Worm (Caenorhabditis elegans): ENCODE data around the gene Y14H12B.1.

Gene Y14H12B.1

ce11 chrII:3955938-3956337 lies 21.7 kb downstream of the Y14H12B.1 start:
- no peak for TF ChIP-seq madf-3 (GFP tag; IDR thresholded peaks at IDR 0.05)

ce11 chrII:3956744-3957143 lies 22.5 kb downstream of the Y14H12B.1 start:
- TF ChIP-seq somi-1 (GFP tag; optimal IDR thresholded peaks at IDR 0.05) (peak; percentile 51), F57C9.4 (tag; optimal IDR thresholded peaks at IDR 0.05) (no peak), hsf-1 (GFP tag; IDR thresholded peaks at IDR 0.05) (no peak)

DNA sequence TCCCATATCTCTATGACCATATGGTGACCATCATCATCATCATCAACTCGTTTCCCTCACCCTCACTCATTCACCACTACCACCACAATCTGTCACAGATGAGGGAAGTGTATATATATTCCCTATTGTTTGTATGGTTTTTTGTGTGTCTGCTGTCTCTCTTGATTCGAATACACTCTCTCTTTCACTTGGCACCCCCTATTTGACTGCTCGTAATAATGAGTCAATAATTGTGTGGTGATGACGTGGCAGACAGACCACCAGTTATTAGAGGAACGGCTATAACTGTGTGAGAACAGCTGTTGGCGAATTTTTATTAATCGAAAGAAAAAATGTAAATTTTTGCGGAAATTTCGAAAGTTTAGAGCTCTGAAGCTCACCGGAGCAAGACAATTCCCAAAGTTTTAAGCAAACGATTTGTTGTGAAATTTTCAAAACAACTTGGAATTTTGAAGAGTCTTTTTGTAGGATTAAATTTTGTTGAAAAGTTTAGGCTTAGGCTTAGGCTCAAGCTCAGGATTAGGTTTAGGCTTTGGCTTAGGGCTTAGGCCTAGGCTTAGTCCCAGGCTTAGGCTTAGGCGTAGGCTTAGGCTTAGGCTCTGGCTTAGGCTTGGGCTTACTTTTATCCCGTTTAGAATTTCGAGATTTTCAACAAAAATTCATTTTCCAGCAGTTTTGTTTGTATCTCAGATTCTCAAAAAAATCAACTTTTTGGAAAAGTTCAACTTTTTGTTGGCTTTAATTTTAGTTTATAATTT lies 23.4 kb downstream of the Y14H12B.1 start:
- TF ChIP-seq ztf-25 (GFP tag; IDR thresholded peaks at IDR 0.05), result no peak
- no peak for TF ChIP-seq B0035.1 (tag; optimal IDR thresholded peaks at IDR 0.05)
- TF ChIP-seq sptf-2 (GFP tag; optimal IDR thresholded peaks at IDR 0.05), result no peak
- no peak for TF ChIP-seq Y56A3A.18 (GFP tag; IDR thresholded peaks at IDR 0.05)
- no peak for TF ChIP-seq F55B11.4 (tag; optimal IDR thresholded peaks at IDR 0.05; ENCODE audit: borderline replicate concordance, insufficient read depth)
- TF ChIP-seq F57C9.4 (tag; optimal IDR thresholded peaks at IDR 0.05), result no peak
- no peak for TF ChIP-seq mcd-1 (GFP tag; IDR thresholded peaks at IDR 0.05)
- 0 out of 2 replicates have a peak, but pooled peaks have one; percentile 17 for TF ChIP-seq nfyb-1 (GFP tag; IDR thresholded peaks at IDR 0.05)
- no peak for TF ChIP-seq T07F8.4 (tag; optimal IDR thresholded peaks at IDR 0.05)
- TF ChIP-seq snpc-3.4 (tag; optimal IDR thresholded peaks at IDR 0.05), result no peak
- TF ChIP-seq Y67H2A.10 (GFP tag; conservative IDR thresholded peaks at IDR 0.05), result no peak
- TF ChIP-seq ztf-6 (GFP tag; IDR thresholded peaks at IDR 0.05), result no peak
- no peak for TF ChIP-seq F49E8.2 (tag; optimal IDR thresholded peaks at IDR 0.05; ENCODE audit: insufficient read depth)
- TF ChIP-seq sea-2 (GFP tag; IDR thresholded peaks at IDR 0.05), result peak; percentile 52; the same call in 1 of the 2 replicates

DNA sequence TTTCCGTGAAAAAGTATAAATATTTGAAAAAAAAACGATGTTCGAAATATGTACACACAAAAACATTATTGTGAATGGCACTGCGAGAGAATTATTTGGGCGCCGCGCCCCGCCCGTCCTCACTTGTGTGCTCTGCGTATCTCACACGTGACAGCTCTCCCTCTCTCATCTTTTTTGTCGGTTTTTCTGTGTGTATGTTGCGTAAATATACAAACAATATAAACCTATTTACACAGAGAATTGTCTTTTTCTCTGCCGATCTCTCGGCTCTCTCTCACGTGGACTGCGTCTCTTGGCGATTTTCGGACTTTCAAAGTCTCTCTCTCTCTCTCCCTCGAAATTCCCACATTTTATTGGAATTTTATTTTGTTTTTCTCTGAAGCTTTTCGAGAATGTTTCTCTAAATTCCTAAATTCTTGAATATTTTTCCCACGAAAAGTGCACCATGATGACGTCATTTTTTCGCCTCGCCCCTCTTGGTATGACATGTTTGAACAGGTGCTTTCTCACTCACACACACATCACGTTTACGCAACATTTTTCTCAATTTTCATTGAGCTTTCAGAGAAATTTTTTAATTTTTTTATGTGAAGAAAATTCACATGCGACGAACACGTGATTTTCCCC lies 24.5 kb downstream of the Y14H12B.1 start:
- peak; percentile 68 for TF ChIP-seq dox-1 (GFP tag; IDR thresholded peaks at IDR 0.05)
- TF ChIP-seq ekl-4 (GFP tag; IDR thresholded peaks at IDR 0.05), result peak; percentile 51; the same call in 1 of the 2 replicates
- TF ChIP-seq snpc-1.3 (tag; optimal IDR thresholded peaks at IDR 0.05; ENCODE audit: insufficient read depth), result no peak
- 0 out of 2 replicates have a peak, but pooled peaks have one; percentile 17 for TF ChIP-seq C06A6.2 (GFP tag; conservative IDR thresholded peaks at IDR 0.05)
- TF ChIP-seq lin-35 (GFP tag; optimal IDR thresholded peaks at IDR 0.05), result peak in 1 of 3 experiments; percentile 49
- peak; percentile 31; the same call in 1 of the 2 replicates for TF ChIP-seq lir-1 (GFP tag; conservative IDR thresholded peaks at IDR 0.05)
- no peak for TF ChIP-seq nhr-179 (tag; optimal IDR thresholded peaks at IDR 0.05)
- no peak for TF ChIP-seq F22D6.2 (tag; optimal IDR thresholded peaks at IDR 0.05)
- peak; percentile 43 for TF ChIP-seq nhr-90 (tag; optimal IDR thresholded peaks at IDR 0.05)
- TF ChIP-seq F23B12.7 (tag; optimal IDR thresholded peaks at IDR 0.05; ENCODE audit: insufficient read depth), result peak; percentile 17
- TF ChIP-seq mcd-1 (GFP tag; IDR thresholded peaks at IDR 0.05), result peak; percentile 31; the same call in 1 of the 2 replicates
- TF ChIP-seq aptf-2 (GFP tag; conservative IDR thresholded peaks at IDR 0.05), result no peak
- no peak for TF ChIP-seq snpc-1.1 (tag; optimal IDR thresholded peaks at IDR 0.05; ENCODE audit: insufficient read depth)
- peak; percentile 38 for TF ChIP-seq ztf-22 (GFP tag; optimal IDR thresholded peaks at IDR 0.05)
- peak; percentile 85 for TF ChIP-seq K12H6.12 (tag; optimal IDR thresholded peaks at IDR 0.05)
- no peak for TF ChIP-seq lsl-1 (GFP tag; optimal IDR thresholded peaks at IDR 0.05)
- no peak for TF ChIP-seq gei-17 (GFP tag; optimal IDR thresholded peaks at IDR 0.05)
- peak; percentile 73 for TF ChIP-seq ceh-27 (GFP tag; optimal IDR thresholded peaks at IDR 0.05)
- peak; percentile 83 for TF ChIP-seq atf-7 (tag; optimal IDR thresholded peaks at IDR 0.05)
- peak; percentile 62; the same call in 1 of the 2 replicates for TF ChIP-seq K11D2.4 (GFP tag; IDR thresholded peaks at IDR 0.05)
- no peak for TF ChIP-seq C17E4.6 (GFP tag; IDR thresholded peaks at IDR 0.05)
- TF ChIP-seq hsf-1 (GFP tag; IDR thresholded peaks at IDR 0.05), result no peak
- TF ChIP-seq zfh-2 (GFP tag; conservative IDR thresholded peaks at IDR 0.05), result peak; percentile 87
- TF ChIP-seq pha-4 (tag; optimal IDR thresholded peaks at IDR 0.05), result peak; percentile 50
- TF ChIP-seq ceh-100 (GFP tag; IDR thresholded peaks at IDR 0.05), result no peak
- TF ChIP-seq B0035.1 (tag; optimal IDR thresholded peaks at IDR 0.05), result no peak

Measured in whole organism, young adult.